Fruit fly (Drosophila melanogaster): ENCODE results near the gene CG14042.

CG14042 gene

DNA sequence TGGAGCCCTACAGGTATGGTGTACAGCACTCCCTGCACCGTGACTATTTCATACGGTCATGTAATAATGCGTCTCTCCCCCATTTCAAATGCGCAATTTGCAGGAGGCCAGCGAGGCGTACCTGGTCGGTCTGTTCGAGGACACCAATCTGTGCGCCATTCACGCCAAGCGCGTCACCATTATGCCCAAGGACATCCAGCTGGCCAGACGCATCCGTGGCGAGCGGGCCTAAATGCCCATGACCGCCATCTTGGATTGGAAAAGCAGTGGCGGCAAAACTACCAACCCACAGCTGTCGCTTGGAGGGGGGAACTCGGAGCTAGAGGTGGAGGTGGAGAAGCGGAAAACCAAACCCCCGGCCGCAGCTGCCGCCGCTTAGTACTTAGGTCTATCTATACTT lies 18.0 kb downstream of the CG14042 start:
- TF ChIP-seq CTCF (optimal IDR thresholded peaks at IDR 0.05) (no peak), CG8478 (optimal IDR thresholded peaks at IDR 0.05) (no peak)

DNA sequence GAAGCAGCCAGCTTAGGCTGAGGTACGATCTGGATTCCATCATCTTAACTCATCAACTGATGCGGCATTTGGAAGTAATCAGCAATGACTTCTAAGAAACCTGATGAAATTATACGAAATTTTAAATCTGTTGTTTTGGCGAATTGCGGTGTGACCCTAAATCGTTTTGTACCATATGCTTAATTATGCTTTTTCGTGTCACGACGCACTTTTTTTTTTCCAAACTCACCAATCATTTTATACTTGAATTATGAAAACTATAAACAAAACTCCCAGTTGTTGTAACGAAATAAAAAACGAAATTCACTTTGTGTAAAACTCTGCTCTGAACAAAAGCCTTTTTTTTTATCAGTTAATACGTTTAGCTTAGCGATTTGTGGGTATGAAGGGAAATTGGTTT lies 20.6 kb downstream of the CG14042 start, which contains the start of gene Nepl3:
Gene Nepl3, minus strand, starts transcription at position 155 of the 400 bp plus-strand sequence.
- TF ChIP-seq CTCF (optimal IDR thresholded peaks at IDR 0.05): no peak

DNA sequence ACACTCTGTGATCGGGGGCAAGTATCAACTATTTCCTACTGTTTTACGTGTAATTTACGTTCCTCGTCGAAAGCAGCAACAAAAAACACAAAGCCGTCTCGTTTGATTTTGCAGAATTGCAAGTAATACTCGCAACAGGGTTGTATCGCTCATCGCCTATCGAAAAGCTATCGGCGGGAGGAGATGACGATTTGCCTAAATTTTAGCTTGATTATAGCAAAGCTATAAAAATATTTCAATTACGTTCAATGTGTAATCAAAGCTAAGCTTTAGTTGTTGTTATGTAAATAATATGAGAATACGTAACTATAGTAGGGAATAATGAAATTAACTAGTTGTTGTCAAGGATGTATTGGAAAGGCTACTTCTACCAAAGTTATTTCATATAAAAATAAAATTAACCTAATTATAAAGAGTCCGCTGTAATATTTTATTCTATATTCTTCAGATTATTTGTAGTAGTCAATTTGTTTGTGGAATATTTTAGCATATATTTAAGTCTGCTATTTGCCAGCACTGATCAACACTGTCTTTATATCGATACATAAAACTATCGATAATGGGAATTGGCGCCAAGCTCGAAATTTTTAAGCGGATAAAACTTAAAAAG lies 22.2 kb downstream of the CG14042 start, which contains the start of gene Rpn11:
Gene Rpn11, minus strand, starts transcription at position 146 of the 610 bp plus-strand sequence.
- TF ChIP-seq CTCF (optimal IDR thresholded peaks at IDR 0.05): no peak
- TF ChIP-seq CG8478 (optimal IDR thresholded peaks at IDR 0.05): no peak

DNA sequence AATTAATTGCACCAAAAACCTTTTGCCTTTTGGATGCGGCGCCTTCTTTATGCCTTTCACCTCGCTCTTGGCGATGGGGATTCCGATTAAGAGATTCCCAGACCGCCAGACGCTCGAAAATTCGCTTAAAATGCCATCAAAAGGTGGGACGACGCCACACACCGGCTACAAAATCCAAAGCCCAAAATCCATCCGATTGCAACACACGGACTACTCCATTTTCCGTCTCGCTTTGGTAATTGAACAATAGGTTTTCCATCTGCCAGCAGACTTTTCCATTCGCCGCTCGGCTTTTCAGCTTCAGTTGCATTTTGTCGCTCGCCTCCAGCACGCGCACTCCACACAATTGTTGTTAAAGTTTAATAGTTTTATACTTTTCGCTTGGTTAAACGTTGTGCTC lies 23.0 kb downstream of the CG14042 start, which contains the start of gene qtc:
Gene qtc, plus strand, starts transcription at position 301 of the 400 bp plus-strand sequence.
- TF ChIP-seq CG8478 (optimal IDR thresholded peaks at IDR 0.05): no peak
- TF ChIP-seq CTCF (optimal IDR thresholded peaks at IDR 0.05): no peak

DNA sequence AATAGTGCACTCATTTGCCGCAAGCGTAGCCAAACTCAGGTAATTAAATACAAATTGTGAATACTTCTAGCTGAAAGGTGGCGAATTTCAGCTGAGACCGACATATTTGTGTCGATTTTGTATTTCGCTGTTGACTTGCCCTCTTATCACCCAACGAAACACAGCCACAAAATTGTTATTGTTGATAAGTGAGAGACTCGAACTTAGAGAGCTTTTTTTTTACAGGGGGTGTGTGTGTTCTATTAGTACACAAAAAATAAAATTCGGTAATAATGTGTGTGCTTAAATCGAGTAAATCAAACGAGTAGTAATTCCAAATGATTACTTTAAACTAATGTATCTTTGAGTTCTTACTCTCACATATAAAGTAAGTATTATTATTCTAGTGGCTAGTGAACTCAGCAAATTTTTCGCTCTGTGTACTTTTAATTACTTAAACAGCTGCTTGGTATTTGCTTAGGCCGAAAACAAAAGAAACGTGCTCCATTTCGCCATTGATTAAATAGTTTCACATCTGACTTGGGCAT lies 23.5 kb downstream of the CG14042 start:
- TF ChIP-seq CG8478 (optimal IDR thresholded peaks at IDR 0.05) (no peak), CTCF (optimal IDR thresholded peaks at IDR 0.05) (no peak)

DNA sequence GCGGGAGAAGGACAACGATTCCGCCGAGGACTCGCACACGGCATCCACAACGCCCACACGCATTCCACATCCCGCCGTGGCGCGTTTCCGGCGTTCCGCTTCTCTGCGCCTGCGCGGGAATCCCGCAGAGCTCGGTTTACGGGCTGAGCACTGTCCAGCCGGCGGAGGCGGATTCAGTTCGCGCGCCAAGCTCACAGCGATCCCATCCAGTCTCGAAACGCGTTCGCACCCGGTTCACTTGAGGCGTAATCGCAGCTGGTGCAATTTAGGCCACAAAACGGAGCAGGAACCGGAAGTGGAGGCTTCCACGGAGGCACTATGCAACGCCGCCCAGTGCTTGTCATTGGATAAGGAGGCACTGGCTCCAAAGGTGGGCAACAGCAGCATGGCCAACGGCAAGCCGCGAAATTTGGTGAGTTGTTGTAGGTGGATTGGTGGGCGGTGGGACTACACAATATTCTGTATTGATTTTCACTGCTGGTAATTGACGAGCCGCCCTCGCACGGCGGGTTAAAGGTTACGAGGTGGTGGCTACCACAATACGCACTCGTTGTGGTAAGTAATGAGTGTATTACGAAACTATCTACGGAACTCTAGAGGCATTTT lies 25.4 kb downstream of the CG14042 start:
- TF ChIP-seq CTCF (optimal IDR thresholded peaks at IDR 0.05) (no peak), CG8478 (optimal IDR thresholded peaks at IDR 0.05) (no peak)

DNA sequence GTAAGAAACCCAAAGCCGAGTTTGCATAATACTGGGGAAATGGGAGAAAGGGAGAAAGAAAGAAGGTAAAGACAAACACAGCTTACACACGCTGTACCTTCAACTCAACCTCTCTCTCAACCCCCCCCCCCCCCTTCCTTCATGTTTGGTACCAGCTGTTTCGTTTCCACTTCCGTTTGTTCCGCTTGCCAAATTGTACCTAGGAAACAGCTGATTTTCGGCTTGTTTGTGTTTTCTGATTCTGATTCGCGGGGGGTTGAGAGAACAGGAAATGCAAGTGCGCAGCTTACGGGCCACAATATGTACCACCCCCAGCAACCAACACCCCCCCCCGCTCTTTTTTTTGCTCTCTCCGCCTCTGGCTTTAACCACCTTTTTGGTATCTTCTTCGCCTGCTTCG lies 26.4 kb downstream of the CG14042 start:
- no peak for TF ChIP-seq CTCF (optimal IDR thresholded peaks at IDR 0.05)
- TF ChIP-seq CG8478 (optimal IDR thresholded peaks at IDR 0.05): no peak

DNA sequence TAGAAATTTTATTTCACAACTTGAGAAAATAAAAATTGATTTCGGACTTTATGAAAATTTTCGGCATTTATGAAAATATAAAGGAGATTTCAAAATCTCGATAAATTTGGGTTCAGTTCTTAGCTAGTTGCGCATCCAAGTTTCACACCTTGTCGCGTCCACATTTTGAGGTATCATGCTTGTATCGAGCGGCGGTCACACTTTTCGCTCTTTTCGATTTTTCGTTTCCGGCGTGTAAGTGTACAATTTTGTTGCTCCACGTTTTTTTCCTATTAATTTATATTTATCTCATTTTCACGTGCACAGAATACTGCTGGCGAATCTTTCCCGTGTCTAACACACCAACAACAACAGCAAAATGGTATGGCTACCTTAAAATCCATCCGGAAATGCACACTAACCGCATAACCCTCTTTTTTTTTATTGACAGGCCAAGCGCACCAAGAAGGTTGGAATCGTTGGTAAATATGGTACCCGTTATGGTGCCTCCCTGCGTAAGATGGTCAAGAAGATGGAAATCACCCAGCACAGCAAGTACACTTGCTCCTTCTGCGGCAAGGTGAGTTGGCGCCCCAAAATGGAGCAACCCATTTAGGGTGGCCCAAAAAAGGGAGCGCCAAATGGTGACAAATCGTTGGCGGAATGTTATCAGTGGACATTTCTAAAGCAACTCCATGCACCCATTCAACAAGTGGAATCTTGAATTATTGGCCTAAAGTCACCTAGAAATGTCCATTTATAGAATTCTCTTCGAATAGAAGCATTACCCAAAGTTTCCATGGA lies 33.5 kb downstream of the CG14042 start, which contains the start of gene RpL37A:
Gene RpL37A, plus strand, starts transcription at position 161 of the 783 bp plus-strand sequence.
- TF ChIP-seq CTCF (optimal IDR thresholded peaks at IDR 0.05) (peak; percentile 5 to 54), CG8478 (optimal IDR thresholded peaks at IDR 0.05) (no peak)

DNA sequence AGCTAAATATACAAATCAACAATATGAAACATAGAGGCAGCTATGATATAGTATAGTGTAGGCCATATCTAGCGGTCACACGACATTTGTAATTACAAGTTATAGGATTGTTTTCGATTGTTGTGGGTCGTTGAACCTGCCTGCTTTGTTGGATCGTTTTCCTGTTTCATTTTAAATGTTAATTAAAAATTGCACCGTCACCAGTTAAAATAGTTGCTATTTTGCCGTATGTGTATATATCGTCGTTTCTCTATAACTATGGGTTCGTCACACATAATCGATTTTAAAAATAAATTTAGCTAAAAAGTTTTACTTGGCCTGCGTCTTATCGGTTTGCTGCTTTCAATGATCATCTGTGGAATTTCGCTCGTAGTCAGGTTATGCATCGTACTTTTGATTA lies 34.8 kb downstream of the CG14042 start:
- TF ChIP-seq CTCF (optimal IDR thresholded peaks at IDR 0.05): no peak
- no peak for TF ChIP-seq CG8478 (optimal IDR thresholded peaks at IDR 0.05)

DNA sequence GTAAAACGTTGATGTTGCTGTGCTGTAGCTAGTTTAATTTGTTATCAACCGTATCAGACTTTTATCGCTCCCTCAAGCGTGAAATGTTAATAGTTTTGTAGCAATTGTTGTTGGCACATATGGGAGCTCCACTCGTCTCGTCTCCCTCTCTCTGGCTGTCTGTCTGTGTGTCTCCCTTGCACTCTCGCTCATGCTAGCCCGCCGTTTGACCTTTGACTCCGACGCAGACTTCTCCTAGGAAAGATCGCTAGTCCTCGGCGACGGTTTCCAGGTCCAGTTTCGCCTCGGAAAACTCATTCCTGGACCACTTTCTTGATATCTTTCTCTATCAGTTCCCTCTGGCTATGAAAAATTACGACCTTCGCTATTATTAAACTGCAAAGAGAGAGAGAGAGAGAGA lies 41.7 kb downstream of the CG14042 start:
- TF ChIP-seq CG8478 (optimal IDR thresholded peaks at IDR 0.05) (no peak), CTCF (optimal IDR thresholded peaks at IDR 0.05) (no peak)

DNA sequence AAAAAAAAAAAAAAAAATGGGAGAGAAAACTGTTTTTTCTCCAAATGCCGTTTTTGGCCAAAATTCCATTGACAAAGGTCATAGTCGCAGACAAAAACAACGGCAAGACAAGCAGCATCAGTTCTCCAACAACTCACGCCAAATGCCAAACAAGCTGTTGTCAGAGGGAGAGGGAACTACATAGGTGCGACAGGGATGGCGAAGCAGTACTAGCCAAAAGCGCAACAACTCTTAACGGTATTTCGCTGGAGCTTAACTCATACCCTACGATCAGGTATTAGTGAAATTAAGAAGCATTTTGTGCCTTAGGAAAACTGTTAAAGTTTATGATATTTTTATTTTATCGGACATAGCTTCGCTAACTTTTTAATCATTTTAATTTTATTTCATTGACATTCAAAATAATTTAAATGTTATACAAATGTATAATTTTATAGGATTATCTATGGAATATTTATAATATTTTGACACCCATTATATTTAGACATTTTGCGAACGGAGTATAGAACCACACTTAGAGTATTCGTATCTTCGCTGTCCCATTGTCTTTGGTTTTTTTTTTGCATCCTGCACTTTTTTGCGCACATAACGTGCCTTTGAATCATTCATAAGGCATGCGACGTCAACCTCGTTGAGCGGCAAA lies 42.8 kb downstream of the CG14042 start:
- TF ChIP-seq CG8478 (optimal IDR thresholded peaks at IDR 0.05) (no peak), CTCF (optimal IDR thresholded peaks at IDR 0.05) (no peak)

DNA sequence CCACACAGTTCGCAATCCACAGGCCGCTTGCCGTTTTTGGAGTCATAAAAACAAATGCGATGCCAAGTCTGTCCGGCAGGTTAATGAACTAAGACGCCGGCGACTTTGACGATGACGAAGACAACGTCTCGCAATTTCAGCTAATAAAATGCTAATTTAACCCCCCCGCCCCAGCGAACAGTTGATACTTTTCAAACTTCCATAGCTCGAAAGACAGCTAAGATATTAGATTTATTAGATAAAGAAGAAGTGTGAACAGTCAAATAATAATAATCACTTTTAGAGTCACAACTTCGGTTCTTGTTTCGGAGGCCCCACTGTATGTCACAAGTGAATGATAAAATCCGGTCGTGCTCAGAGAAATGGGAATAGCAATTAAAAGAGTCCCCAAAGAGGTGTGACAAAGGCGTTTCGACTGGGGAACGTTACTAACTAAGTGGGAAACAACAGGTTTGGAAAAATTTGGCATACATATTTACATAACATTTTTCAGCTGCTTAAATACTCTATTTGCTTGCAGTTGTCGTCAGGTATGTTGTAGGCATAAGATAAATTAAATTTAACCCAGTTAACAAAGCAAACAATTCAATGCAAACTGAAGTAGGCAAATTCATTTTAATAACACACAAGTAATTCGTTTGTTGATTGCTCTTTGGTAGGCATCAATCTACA lies 47.2 kb downstream of the CG14042 start:
- TF ChIP-seq CTCF (optimal IDR thresholded peaks at IDR 0.05): no peak
- TF ChIP-seq CG8478 (optimal IDR thresholded peaks at IDR 0.05): no peak

DNA sequence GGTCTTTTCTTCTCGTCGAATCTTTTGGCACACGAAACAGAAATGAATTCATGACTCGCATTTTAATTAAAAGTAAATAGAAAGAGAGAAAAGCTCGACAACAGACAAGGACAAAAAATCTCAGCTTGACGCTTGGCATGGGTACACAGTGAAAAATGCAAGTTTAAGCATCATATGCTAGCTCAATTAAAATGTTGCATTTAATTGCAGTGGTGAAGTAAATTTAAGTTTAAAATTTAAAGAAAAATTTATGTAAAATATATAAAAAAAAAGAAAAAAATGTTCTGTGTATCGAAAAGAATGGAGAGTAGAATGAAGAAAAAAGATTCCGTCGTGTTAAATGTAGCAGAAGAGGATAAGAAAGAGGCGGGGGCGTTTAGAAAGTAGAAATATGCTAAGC lies 48.1 kb downstream of the CG14042 start:
- TF ChIP-seq CG8478 (optimal IDR thresholded peaks at IDR 0.05) (no peak), CTCF (optimal IDR thresholded peaks at IDR 0.05) (no peak)

DNA sequence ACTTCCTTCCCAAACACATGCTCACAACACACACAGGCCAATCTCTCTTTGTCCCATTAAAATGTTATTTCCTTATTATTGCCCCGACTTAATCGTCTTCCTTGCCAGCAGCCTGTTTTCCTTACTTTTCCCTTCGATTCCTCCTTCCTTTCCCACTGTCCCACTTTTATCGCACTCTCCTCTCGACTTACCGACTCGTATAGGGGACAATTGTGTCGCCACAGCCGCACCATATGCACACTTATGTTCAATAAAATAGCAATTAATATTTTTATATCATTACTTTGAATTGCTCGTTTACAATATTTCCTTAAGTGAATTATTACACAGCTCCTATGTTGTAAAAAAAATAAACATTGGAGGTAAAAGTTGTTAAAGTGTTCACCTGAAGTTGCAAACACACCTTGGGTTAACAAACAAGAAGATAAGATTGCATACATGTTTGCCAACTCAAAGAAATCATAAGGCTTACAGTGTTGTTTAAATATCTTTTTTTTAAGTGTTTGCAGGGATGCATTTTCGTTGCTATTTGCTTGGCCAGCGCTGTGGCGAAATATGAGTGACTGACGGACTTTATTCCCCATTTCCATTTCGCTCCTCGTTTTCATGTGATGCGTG lies 49.5 kb downstream of the CG14042 start:
- no peak for TF ChIP-seq CTCF (optimal IDR thresholded peaks at IDR 0.05)
- no peak for TF ChIP-seq CG8478 (optimal IDR thresholded peaks at IDR 0.05)

All from S2 (cell line).